Worm (Caenorhabditis elegans) whole organism, L1 larva: ENCODE data around the gene C44B7.7.

Source experiments
- elt-2 ChIP-seq: sonication (generic microtip); optimal IDR thresholded peaks from 2 replicates; lab custom pipeline; 2016; ENCODE audit warnings: missing genetic modification characterization, mild to moderate bottlenecking, inconsistent platforms, missing compliant biosample characterization, missing genetic modification reagents
- fkh-10 ChIP-seq: sonication (generic microtip); optimal IDR thresholded peaks from 2 replicates; lab custom pipeline; 2017; ENCODE audit warnings: missing biosample characterization, missing genetic modification reagents, missing genetic modification characterization
- mep-1 ChIP-seq: fragments of 150-350 bp; optimal IDR thresholded peaks from 2 replicates; lab custom pipeline; 2014; ENCODE audit warnings: missing biosample characterization, missing genetic modification characterization
- nhr-77 ChIP-seq: fragments of 150-350 bp; optimal IDR thresholded peaks from 2 replicates; lab custom pipeline; 2014; ENCODE audit warnings: missing biosample characterization, missing genetic modification characterization
- tbx-2 ChIP-seq: sonication (generic microtip); optimal IDR thresholded peaks from 2 replicates; lab custom pipeline; 2016; ENCODE audit warnings: missing genetic modification characterization, missing compliant biosample characterization
- zag-1 ChIP-seq: fragments of 150-350 bp; optimal IDR thresholded peaks from 2 replicates; lab custom pipeline; 2014; ENCODE audit warnings: missing biosample characterization, missing genetic modification characterization
- ztf-11 ChIP-seq, 2 experiments: sonication (generic microtip); optimal IDR thresholded peaks; 2 replicates each; lab custom pipeline; 2016 to 2017; ENCODE audit warnings: missing genetic modification characterization in 2 of 2, missing biosample characterization in 1 of 2, missing compliant biosample characterization in 1 of 2

DNA sequence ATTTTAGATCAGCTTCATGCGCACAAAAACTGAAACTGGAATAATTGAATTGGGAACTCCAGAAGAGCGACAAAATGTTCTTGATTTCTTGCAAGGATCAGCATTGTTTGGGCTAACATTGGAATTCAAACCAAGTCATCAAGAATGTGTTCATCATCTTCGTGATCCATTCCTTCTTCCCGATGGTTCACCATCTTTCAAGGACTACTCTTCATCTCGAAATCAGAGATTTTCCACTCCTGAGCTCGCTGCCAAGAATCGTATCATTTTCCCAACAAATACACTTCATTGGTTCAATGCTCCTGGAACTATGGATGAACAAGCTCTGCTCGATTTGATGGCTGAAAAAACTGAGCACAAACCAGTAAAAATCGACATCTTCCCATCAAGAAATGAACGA, 20.7 kb upstream of the C44B7.7 start:
- no peak for TF ChIP-seq elt-2 (tag; lab: Kevin White, UChicago)
- no peak for TF ChIP-seq fkh-10 (GFP tag; lab: Kevin White, UChicago)
- no peak for TF ChIP-seq nhr-77 (tag; lab: Kevin White, UChicago)
- TF ChIP-seq mep-1 (tag; lab: Kevin White, UChicago) = no peak
- TF ChIP-seq zag-1 (tag; lab: Kevin White, UChicago) = no peak
- no peak for TF ChIP-seq ztf-11 (tag; optimal IDR thresholded peaks at IDR 0.05; lab: Kevin White, UChicago)
- TF ChIP-seq tbx-2 (tag; lab: Kevin White, UChicago) = no peak
